Worm (Caenorhabditis elegans) whole organism, early embryonic: Measurements from ENCODE around the gene C25H3.10.

Source experiments
- B0310.2 ChIP-seq: sonication (generic microtip); optimal IDR thresholded peaks from 2 replicates; lab custom pipeline; 2016; ENCODE audit warnings: mild to moderate bottlenecking, missing genetic modification characterization, missing compliant biosample characterization
- F13C5.2 ChIP-seq: sonication (generic microtip); optimal IDR thresholded peaks from 2 replicates; lab custom pipeline; 2017; ENCODE audit warnings: mild to moderate bottlenecking, missing genetic modification characterization, inconsistent platforms, missing compliant biosample characterization
- aly-1 ChIP-seq: sonication (generic microtip); optimal IDR thresholded peaks from 2 replicates; lab custom pipeline; 2016; ENCODE audit warnings: missing genetic modification characterization, missing compliant biosample characterization
- ama-1 ChIP-seq: fragments of 150-350 bp; optimal IDR thresholded peaks from 2 replicates; lab custom pipeline; 2014
- ceh-13 ChIP-seq: fragments of 200-800 bp; sonication (Bioruptor generic); optimal IDR thresholded peaks from 2 replicates; lab custom pipeline; 2018; ENCODE audit warnings: mild to moderate bottlenecking, missing genetic modification characterization, missing compliant biosample characterization
- ceh-36 ChIP-seq: sonication (generic microtip); optimal IDR thresholded peaks from 2 replicates; lab custom pipeline; 2016; ENCODE audit warnings: missing genetic modification characterization, inconsistent platforms, missing compliant biosample characterization
- ets-7 ChIP-seq: sonication (generic microtip); optimal IDR thresholded peaks from 2 replicates; lab custom pipeline; 2016; ENCODE audit warnings: missing genotype, missing genetic modification characterization, missing compliant biosample characterization
- flt-1 ChIP-seq: fragments of 200-800 bp; sonication (Bioruptor generic); IDR thresholded peaks from 2 replicates; pipeline ENCODE4 v1.3.6; 2022; ENCODE audit warnings: missing genetic modification characterization, missing compliant biosample characterization
- hmbx-1 ChIP-seq: sonication (generic microtip); optimal IDR thresholded peaks from 2 replicates; lab custom pipeline; 2016; ENCODE audit warnings: mild to moderate bottlenecking, missing genetic modification characterization, missing compliant biosample characterization
- hmg-4 ChIP-seq: fragments of 200-800 bp; sonication (Bioruptor generic); optimal IDR thresholded peaks from 2 replicates; lab custom pipeline; 2018; ENCODE audit warnings: mild to moderate bottlenecking, missing genetic modification characterization, missing compliant biosample characterization
- hnd-1 ChIP-seq: sonication (generic microtip); optimal IDR thresholded peaks from 2 replicates; lab custom pipeline; 2016; ENCODE audit warnings: missing genetic modification characterization, missing compliant biosample characterization
- pes-1 ChIP-seq: fragments of 200-800 bp; sonication (Bioruptor generic); IDR thresholded peaks from 2 replicates; pipeline ENCODE4 v1.3.6; 2022; ENCODE audit warnings: missing genetic modification reagents, missing genetic modification characterization, missing compliant biosample characterization
- scrt-1 ChIP-seq: fragments of 200-800 bp; sonication (Bioruptor generic); IDR thresholded peaks from 2 replicates; pipeline ENCODE4 v1.3.6; 2022; ENCODE audit warnings: missing genetic modification characterization, missing compliant biosample characterization
- sea-1 ChIP-seq: fragments of 200-800 bp; sonication (Bioruptor generic); conservative IDR thresholded peaks from 2 replicates; pipeline ENCODE4 v1.3.6; 2022; ENCODE audit warnings: missing genetic modification characterization, missing compliant biosample characterization
- tbx-11 ChIP-seq: fragments of 200-800 bp; sonication (Bioruptor generic); IDR thresholded peaks from 2 replicates; pipeline ENCODE4 v1.3.6; 2022; ENCODE audit warnings: missing genetic modification characterization, missing compliant biosample characterization
- tbx-37 ChIP-seq: fragments of 200-800 bp; sonication (Bioruptor generic); conservative IDR thresholded peaks from 2 replicates; pipeline ENCODE4 v1.3.6; 2022; ENCODE audit warnings: missing genetic modification reagents, missing genetic modification characterization, missing compliant biosample characterization
- tra-4 ChIP-seq: sonication (generic microtip); optimal IDR thresholded peaks from 2 replicates; lab custom pipeline; 2017; ENCODE audit warnings: missing genetic modification characterization, missing compliant biosample characterization

Gene C25H3.10

ce11 chrII:5648272-5648671 is 50.5 kb downstream of the C25H3.10 start, which contains the start of gene ddl-1:
Gene ddl-1, minus strand, starts transcription at chrII:5648372.
- TF ChIP-seq B0310.2 = no peak
- TF ChIP-seq scrt-1 (GFP tag; lab: Robert Waterston, UW) = no peak

- TF ChIP-seq ama-1 (no peak), aly-1 (no peak), B0310.2 (no peak), F13C5.2 (no peak), pes-1 (GFP tag; lab: Robert Waterston, UW) (no peak), ets-7 (tag; lab: Kevin White, UChicago) (no peak), tra-4 (tag; lab: Kevin White, UChicago) (no peak), sea-1 (GFP tag; lab: Robert Waterston, UW) (no peak), ceh-13 (no peak), hnd-1 (no peak), hmg-4 (GFP tag; lab: Kevin White, UChicago) (no peak), tbx-37 (no peak), flt-1 (GFP tag; lab: Robert Waterston, UW) (no peak), scrt-1 (GFP tag; lab: Robert Waterston, UW) (no peak), tbx-11 (GFP tag; lab: Robert Waterston, UW) (no peak), ceh-36 (no peak), hmbx-1 (no peak)
Measured at ce11 chrII:5646942-5647341, 51.8 kb downstream of the C25H3.10 start, which contains the start of gene F59E12.9. Gene F59E12.9, minus strand, starts transcription at chrII:5647042.
